Fruit fly (Drosophila melanogaster): ENCODE results near the gene AP-2sigma.
A peak's percentile ranks its signal among the peaks of the same experiment; 100 is the strongest.

AP-2sigma gene

dm6 chr3R:21223453-21224057, 46.3 kb downstream of the AP-2sigma start, which contains the start of the genes CG3337 and Nelf-A (continued):
- no peak for TF ChIP-seq Taf1 (GFP tag; IDR thresholded peaks at IDR 0.05)
- TF ChIP-seq mam (GFP tag; optimal IDR thresholded peaks at IDR 0.05), result peak; percentile 88
- TF ChIP-seq eve (GFP tag; optimal IDR thresholded peaks at IDR 0.05), result no peak
- TF ChIP-seq CG11504 (tag; optimal IDR thresholded peaks at IDR 0.05), result no peak
- peak; percentile 94 for TF ChIP-seq Bgb (GFP tag; IDR thresholded peaks at IDR 0.05; ENCODE audit: partially characterized antibody)
- TF ChIP-seq dmrt11E (tag; optimal IDR thresholded peaks at IDR 0.05), result peak; percentile 42
- TF ChIP-seq CG7987 (GFP tag; optimal IDR thresholded peaks at IDR 0.05), result peak; percentile 89
- peak; percentile 86 for TF ChIP-seq Sry-δ (GFP tag; optimal IDR thresholded peaks at IDR 0.05)
- no peak for TF ChIP-seq CG15479 (GFP tag; optimal IDR thresholded peaks at IDR 0.05)
- no peak for TF ChIP-seq crol (GFP tag; IDR thresholded peaks at IDR 0.05)
- peak; percentile 72 for TF ChIP-seq CG9876 (GFP tag; optimal IDR thresholded peaks at IDR 0.05)
- peak; percentile 73 for TF ChIP-seq Dad (GFP tag; optimal IDR thresholded peaks at IDR 0.05)
- TF ChIP-seq CG12942 (GFP tag; optimal IDR thresholded peaks at IDR 0.05), result peak; percentile 67
- TF ChIP-seq pum (GFP tag; optimal IDR thresholded peaks at IDR 0.05), result peak; percentile 69
- TF ChIP-seq Adf1 (GFP tag; IDR thresholded peaks at IDR 0.05), result peak; percentile 50
- peak; percentile 22; the same call in 1 of the 2 replicates for TF ChIP-seq Drgx (GFP tag; IDR thresholded peaks at IDR 0.05)
- peak; percentile 88 for TF ChIP-seq CG12659 (GFP tag; optimal IDR thresholded peaks at IDR 0.05)
- peak; percentile 50 for TF ChIP-seq Hr3 (GFP tag; optimal IDR thresholded peaks at IDR 0.05)
- peak; percentile 79 for TF ChIP-seq CG32532 (GFP tag; IDR thresholded peaks at IDR 0.05)
- peak; percentile 42; the same call in 1 of the 3 replicates for TF ChIP-seq B-H1 (GFP tag; IDR thresholded peaks at IDR 0.05)
- no peak for TF ChIP-seq Lpt (GFP tag; optimal IDR thresholded peaks at IDR 0.05)
- TF ChIP-seq Sry-β (GFP tag; optimal IDR thresholded peaks at IDR 0.05), result no peak
- TF ChIP-seq h (optimal IDR thresholded peaks at IDR 0.05), result no peak
- TF ChIP-seq CG13775 (GFP tag; optimal IDR thresholded peaks at IDR 0.05), result peak; percentile 36
- no peak for TF ChIP-seq Poxn (GFP tag; IDR thresholded peaks at IDR 0.05)
- TF ChIP-seq cato (GFP tag; optimal IDR thresholded peaks at IDR 0.05; ENCODE audit: borderline replicate concordance), result no peak
- TF ChIP-seq CG4328 (GFP tag; optimal IDR thresholded peaks at IDR 0.05), result no peak
- peak; percentile 84 for TF ChIP-seq pho (GFP tag; optimal IDR thresholded peaks at IDR 0.05)
- TF ChIP-seq rib (GFP tag; IDR thresholded peaks at IDR 0.05), result peak; percentile 82
- TF ChIP-seq CG4617 (GFP tag; optimal IDR thresholded peaks at IDR 0.05; ENCODE audit: borderline replicate concordance), result peak; percentile 98
- peak; percentile 49 for TF ChIP-seq CG4707 (GFP tag; optimal IDR thresholded peaks at IDR 0.05)
- no peak for TF ChIP-seq dan (GFP tag; IDR thresholded peaks at IDR 0.05)
- peak; percentile 29 for TF ChIP-seq CG3995 (GFP tag; optimal IDR thresholded peaks at IDR 0.05)
- peak; percentile 87 for TF ChIP-seq stwl (tag; optimal IDR thresholded peaks at IDR 0.05)
- TF ChIP-seq so (GFP tag; IDR thresholded peaks at IDR 0.05), result 0 out of 3 replicates have a peak, but pooled peaks have one; percentile 19
- TF ChIP-seq CG11695 (GFP tag; IDR thresholded peaks at IDR 0.05), result no peak
- TF ChIP-seq CG4360 (GFP tag; IDR thresholded peaks at IDR 0.05), result no peak
- TF ChIP-seq CG12236 (GFP tag; optimal IDR thresholded peaks at IDR 0.05), result peak; percentile 8
- peak; percentile 65 for TF ChIP-seq grau (tag; optimal IDR thresholded peaks at IDR 0.05)
- TF ChIP-seq CG12104 (GFP tag; optimal IDR thresholded peaks at IDR 0.05), result no peak
- TF ChIP-seq Max (GFP tag; optimal IDR thresholded peaks at IDR 0.05), result peak; percentile 83
- TF ChIP-seq emc (GFP tag; optimal IDR thresholded peaks at IDR 0.05), result peak; percentile 52
- peak; percentile 86 for TF ChIP-seq CG1603 (tag; optimal IDR thresholded peaks at IDR 0.05)
- peak; percentile 86 for TF ChIP-seq Dbx (GFP tag; IDR thresholded peaks at IDR 0.05)
- TF ChIP-seq bigmax (GFP tag; optimal IDR thresholded peaks at IDR 0.05), result peak; percentile 61
- no peak; the same call in 1 of the 2 replicates for TF ChIP-seq CG31441 (GFP tag; IDR thresholded peaks at IDR 0.05)
- no peak for TF ChIP-seq hkb (optimal IDR thresholded peaks at IDR 0.05)
- peak; percentile 42 for TF ChIP-seq hkb (GFP tag; IDR thresholded peaks at IDR 0.05)
- TF ChIP-seq Dref (GFP tag; IDR thresholded peaks at IDR 0.05), result peak; percentile 98
- TF ChIP-seq Aef1 (GFP tag; IDR thresholded peaks at IDR 0.05), result peak; percentile 56; the same call in 2 of the 3 replicates
- no peak for TF ChIP-seq CG31388 (GFP tag; optimal IDR thresholded peaks at IDR 0.05)
- TF ChIP-seq twi (tag; optimal IDR thresholded peaks at IDR 0.05), result peak; percentile 36
